Worm (Caenorhabditis elegans): ENCODE results near the gene klp-11.
"Not testable (repeated sequence)": the region's sequence is repeated elsewhere in the genome, so short reads cannot be mapped to it uniquely, and the experiment has no call there.

The klp-11 gene

ce11 chrIV:8722801-8723200 lies 39.1 kb downstream of the klp-11 start:
- no peak for TF ChIP-seq pqm-1 (tag; optimal IDR thresholded peaks at IDR 0.05)
- TF ChIP-seq ceh-82 (tag; optimal IDR thresholded peaks at IDR 0.05): no peak
- no peak for TF ChIP-seq F16B12.6 (tag; optimal IDR thresholded peaks at IDR 0.05)
- no peak for TF ChIP-seq lir-3 (tag; optimal IDR thresholded peaks at IDR 0.05; ENCODE audit: poor library complexity)

- no peak for TF ChIP-seq lsy-2 (tag; optimal IDR thresholded peaks at IDR 0.05)
- no peak for TF ChIP-seq unc-86 (tag; optimal IDR thresholded peaks at IDR 0.05)
- TF ChIP-seq mdl-1 (tag; optimal IDR thresholded peaks at IDR 0.05): no peak
- TF ChIP-seq dpl-1 (GFP tag; optimal IDR thresholded peaks at IDR 0.05): no peak
Measured at ce11 chrIV:8718153-8718552, 43.7 kb downstream of the klp-11 start, which contains the start of gene H23L24.1. Gene H23L24.1 (plus strand): TSS chrIV:8718453.

- not testable (repeated sequence) for TF ChIP-seq ztf-4, tbx-2, dsc-1 (tag; optimal IDR thresholded peaks at IDR 0.05)
Measured at ce11 chrIV:8715032-8715431, 46.8 kb downstream of the klp-11 start, which contains the start of the genes parg-2 and ipla-5. Gene parg-2 (minus strand): TSS chrIV:8715132. Gene ipla-5 (plus strand): TSS chrIV:8715247.

ce11 chrIV:8708046-8708445 lies 53.8 kb downstream of the klp-11 start:
- TF ChIP-seq unc-98 (GFP tag; IDR thresholded peaks at IDR 0.05) (no peak), hpl-2 (GFP tag; optimal IDR thresholded peaks at IDR 0.05) (no peak), ztf-11 (tag; optimal IDR thresholded peaks at IDR 0.05) (no peak), C16A3.4 (tag; optimal IDR thresholded peaks at IDR 0.05) (no peak), blmp-1 (tag; optimal IDR thresholded peaks at IDR 0.05) (no peak), ceh-90 (tag; optimal IDR thresholded peaks at IDR 0.05) (no peak), C04F5.9 (tag; optimal IDR thresholded peaks at IDR 0.05) (no peak)
